Fruit fly (Drosophila melanogaster) whole organism, prepupa: ENCODE measurements around the gene Ir100a.

Experiments
- CG6163 ChIP-seq: fragments of 200-800 bp; sonication (Bioruptor generic); IDR thresholded peaks from 3 replicates; pipeline ENCODE4 v1.3.6; 2022; ENCODE audit warnings: missing biosample characterization, missing genetic modification characterization
- CG6276 ChIP-seq: fragments of 200-800 bp; sonication (Bioruptor generic); optimal IDR thresholded peaks from 2 replicates; lab custom pipeline; 2017; ENCODE audit warnings: missing biosample characterization, mild to moderate bottlenecking, missing genetic modification characterization
- CG6792 ChIP-seq: fragments of 200-800 bp; sonication (Bioruptor generic); optimal IDR thresholded peaks from 3 replicates; lab custom pipeline; 2016; ENCODE audit warnings: missing biosample characterization, missing genetic modification characterization
- CG6854 ChIP-seq: fragments of 200-800 bp; sonication (Bioruptor generic); optimal IDR thresholded peaks from 2 replicates; lab custom pipeline; 2017; ENCODE audit warnings: missing biosample characterization, mild to moderate bottlenecking, missing genetic modification characterization
- CG7368 ChIP-seq: fragments of 200-800 bp; sonication (Bioruptor generic); optimal IDR thresholded peaks from 3 replicates; lab custom pipeline; 2016; ENCODE audit warnings: missing biosample characterization, missing genetic modification characterization
- CG8119 ChIP-seq: fragments of 200-800 bp; sonication (Bioruptor generic); IDR thresholded peaks from 3 replicates; pipeline ENCODE4 v1.3.6; 2022; ENCODE audit warnings: missing biosample characterization, missing genetic modification characterization
- Eip93F ChIP-seq: fragments of 200-800 bp; sonication (Bioruptor generic); optimal IDR thresholded peaks from 2 replicates; lab custom pipeline; 2016; ENCODE audit warnings: missing biosample characterization, mild to moderate bottlenecking, missing genetic modification characterization
- Gug ChIP-seq: fragments of 200-800 bp; sonication (Bioruptor generic); IDR thresholded peaks from 2 replicates; pipeline ENCODE4 v1.3.6; 2022; ENCODE audit warnings: missing biosample characterization, missing genetic modification characterization
- spab ChIP-seq: fragments of 200-800 bp; sonication (Bioruptor generic); optimal IDR thresholded peaks from 2 replicates; lab custom pipeline; 2017; ENCODE audit warnings: missing biosample characterization, mild to moderate bottlenecking, missing genetic modification characterization, missing genetic modification reagents
- ss ChIP-seq, 2 experiments: fragments of 200-800 bp; sonication (Bioruptor generic); optimal IDR thresholded peaks; 2 replicates in 1 of 2; 3 replicates in 1 of 2; lab custom pipeline; 2017 to 2018; ENCODE audit warnings: mild to moderate bottlenecking in 2 of 2, missing biosample characterization in 2 of 2, missing genetic modification characterization in 2 of 2, moderate library complexity in 1 of 2

DNA sequence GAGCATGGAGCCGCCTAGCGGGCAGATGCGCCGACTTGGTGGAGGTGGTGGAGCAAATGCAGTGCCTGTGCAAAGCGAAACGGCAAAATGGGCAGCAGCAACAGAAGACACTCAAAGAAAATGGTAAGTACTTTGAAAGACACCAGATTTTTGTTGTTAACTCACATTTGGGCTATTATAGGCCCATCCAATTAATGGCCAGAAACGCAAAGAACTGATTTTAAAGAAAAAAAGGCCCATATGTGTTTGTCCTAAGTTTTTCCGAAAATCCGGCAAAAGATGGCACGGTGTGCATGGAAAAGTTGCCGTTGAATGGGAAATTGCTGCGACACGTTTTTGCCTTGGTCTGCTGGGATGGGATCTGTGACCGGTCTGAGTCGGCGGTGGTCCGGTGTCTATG lies 32.6 kb upstream of the Ir100a start:
- TF ChIP-seq Eip93F (GFP tag; lab: Kevin White, UChicago), result no peak
- no peak for TF ChIP-seq CG6792 (GFP tag; lab: Kevin White, UChicago)
- peak; percentile 83 for TF ChIP-seq CG6276
- TF ChIP-seq CG8119, result peak; percentile 86
- no peak for TF ChIP-seq CG6854
- TF ChIP-seq CG7368 (GFP tag; lab: Kevin White, UChicago), result peak; percentile 47
- TF ChIP-seq Gug (GFP tag; lab: Robert Waterston, UW), result peak; percentile 65
- TF ChIP-seq ss (GFP tag; optimal IDR thresholded peaks at IDR 0.05; lab: Kevin White, UChicago), result peak in 1 of 2 experiments; percentile 6
- TF ChIP-seq CG6163 (GFP tag; lab: Robert Waterston, UW), result peak; percentile 83
- TF ChIP-seq spab, result peak; percentile 12
